Worm (Caenorhabditis elegans): Measurements from ENCODE around the gene C33D9.8.

ce11 chrIV:8817639-8818038 lies 31.1 kb upstream of the C33D9.8 start, which contains the start of gene T28C6.10:
- TF ChIP-seq ama-1 (optimal IDR thresholded peaks at IDR 0.05) (no peak), ama-1 (GFP tag; optimal IDR thresholded peaks at IDR 0.05) (no peak), snpc-4 (GFP tag; optimal IDR thresholded peaks at IDR 0.05) (no peak), snpc-4 (tag; optimal IDR thresholded peaks at IDR 0.05) (no peak), hlh-12 (tag; optimal IDR thresholded peaks at IDR 0.05) (no peak), unc-62 (GFP tag; optimal IDR thresholded peaks at IDR 0.05) (no peak), nhr-179 (tag; optimal IDR thresholded peaks at IDR 0.05) (no peak)

Measured in whole organism, young adult.